Worm (Caenorhabditis elegans) whole organism, L3 larva: ENCODE data around the gene C17H12.3.
A peak's percentile ranks its signal among the peaks of the same experiment; 100 is the strongest.

Source experiments
- aly-2 ChIP-seq: fragments of 150-350 bp; optimal IDR thresholded peaks from 2 replicates; lab custom pipeline; 2014; ENCODE audit warnings: missing biosample characterization, missing genetic modification characterization
- ama-1 ChIP-seq: fragments of 150-350 bp; optimal IDR thresholded peaks from 2 replicates; lab custom pipeline; 2018
- ceh-28 ChIP-seq: fragments of 150-350 bp; optimal IDR thresholded peaks from 2 replicates; lab custom pipeline; 2014; ENCODE audit warnings: missing biosample characterization, missing genetic modification reagents, missing genetic modification characterization
- egl-27 ChIP-seq: sonication (generic microtip); optimal IDR thresholded peaks from 4 replicates; lab custom pipeline; 2017; ENCODE audit warnings: missing biosample characterization, missing genetic modification reagents, missing genetic modification characterization
- elt-3 ChIP-seq, 3 experiments: fragments of 150-350 bp in 1 of 3; sonication (generic microtip) in 2 of 3; optimal IDR thresholded peaks; 2 replicates in 2 of 3; 4 replicates in 1 of 3; lab custom pipeline; 2014 to 2017; ENCODE audit warnings: missing biosample characterization in 3 of 3, missing genetic modification characterization in 3 of 3
- fos-1 ChIP-seq: fragments of 150-350 bp; optimal IDR thresholded peaks from 2 replicates; lab custom pipeline; 2014; ENCODE audit warnings: missing biosample characterization, missing genetic modification characterization
- jun-1 ChIP-seq: fragments of 150-350 bp; optimal IDR thresholded peaks from 2 replicates; lab custom pipeline; 2014; ENCODE audit warnings: missing biosample characterization, missing genetic modification reagents, missing genetic modification characterization
- lin-39 ChIP-seq: fragments of 150-350 bp; optimal IDR thresholded peaks from 2 replicates; lab custom pipeline; 2018; ENCODE audit warnings: missing biosample characterization, missing genetic modification reagents, missing genetic modification characterization
- nhr-11 ChIP-seq: fragments of 150-350 bp; optimal IDR thresholded peaks from 2 replicates; lab custom pipeline; 2014; ENCODE audit warnings: missing biosample characterization, missing genetic modification characterization
- nhr-23 ChIP-seq: fragments of 150-350 bp; optimal IDR thresholded peaks from 2 replicates; lab custom pipeline; 2014; ENCODE audit warnings: missing biosample characterization, missing genetic modification reagents, missing genetic modification characterization
- nhr-237 ChIP-seq: fragments of 150-350 bp; optimal IDR thresholded peaks from 2 replicates; lab custom pipeline; 2014; ENCODE audit warnings: missing biosample characterization, missing genetic modification characterization
- nhr-77 ChIP-seq: fragments of 150-350 bp; optimal IDR thresholded peaks from 2 replicates; lab custom pipeline; 2014; ENCODE audit warnings: missing biosample characterization, missing genetic modification characterization

DNA sequence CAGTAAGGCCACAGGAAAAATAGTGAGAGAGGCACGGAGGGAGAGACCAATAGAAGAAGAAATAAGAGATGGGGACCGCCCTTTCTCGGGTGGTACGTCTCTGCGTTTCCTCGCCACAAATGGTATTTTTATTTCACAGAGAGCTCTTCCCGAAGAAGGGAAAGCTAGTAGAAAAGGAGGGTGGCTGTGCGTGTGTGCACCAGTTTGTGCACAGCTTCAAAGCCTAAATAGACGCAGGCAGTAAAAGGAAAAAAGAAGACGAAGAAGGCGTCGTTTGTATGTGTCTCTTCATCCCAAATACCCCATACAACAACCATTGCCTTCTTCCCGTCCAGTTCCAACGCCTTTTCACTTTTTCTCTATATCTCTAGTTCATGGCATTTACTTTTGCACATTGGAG is 14.3 kb upstream of the C17H12.3 start:
- peak; percentile 16 for TF ChIP-seq ceh-28
- no peak for TF ChIP-seq egl-27 (tag; lab: Kevin White, UChicago)
- no peak for TF ChIP-seq aly-2 (tag; lab: Kevin White, UChicago)
- TF ChIP-seq elt-3 (tag; optimal IDR thresholded peaks at IDR 0.05; lab: Kevin White, UChicago), result no peak
- TF ChIP-seq nhr-77 (tag; lab: Kevin White, UChicago), result no peak
- no peak for TF ChIP-seq nhr-23 (tag; lab: Kevin White, UChicago)
- TF ChIP-seq nhr-11 (tag; lab: Kevin White, UChicago), result no peak
- TF ChIP-seq lin-39 (tag; lab: Kevin White, UChicago), result peak; percentile 74
- no peak for TF ChIP-seq fos-1 (tag; lab: Kevin White, UChicago)
- TF ChIP-seq nhr-237 (tag; lab: Kevin White, UChicago), result no peak
- TF ChIP-seq jun-1 (tag; lab: Kevin White, UChicago), result no peak
- TF ChIP-seq ama-1 (lab: Kevin White, UChicago), result no peak
